Fruit fly (Drosophila melanogaster): Measurements from ENCODE around the gene Brd.

The Brd gene

dm6 chr3L:14956288-14957032 is 16.0 kb upstream of the Brd start (continued):
- TF ChIP-seq tio (GFP tag; optimal IDR thresholded peaks at IDR 0.05) (peak; percentile 24), Dfd (GFP tag; optimal IDR thresholded peaks at IDR 0.05) (no peak), wek (GFP tag; optimal IDR thresholded peaks at IDR 0.05) (peak; percentile 32), hb (GFP tag; IDR thresholded peaks at IDR 0.05; ENCODE audit: partially characterized antibody) (no peak), Max (GFP tag; optimal IDR thresholded peaks at IDR 0.05) (no peak), maf-S (GFP tag; optimal IDR thresholded peaks at IDR 0.05) (no peak), jumu (GFP tag; optimal IDR thresholded peaks at IDR 0.05) (no peak), sr (GFP tag; IDR thresholded peaks at IDR 0.05) (no peak), Xrp1 (GFP tag; IDR thresholded peaks at IDR 0.05) (peak; percentile 70), CG13287 (GFP tag; IDR thresholded peaks at IDR 0.05; ENCODE audit: partially characterized antibody) (no peak), ash1 (GFP tag; optimal IDR thresholded peaks at IDR 0.05) (no peak), unc-4 (GFP tag; IDR thresholded peaks at IDR 0.05; ENCODE audit: partially characterized antibody) (no peak), zfh2 (GFP tag; optimal IDR thresholded peaks at IDR 0.05) (no peak), schlank (tag; optimal IDR thresholded peaks at IDR 0.05) (no peak), CG12299 (tag; optimal IDR thresholded peaks at IDR 0.05) (no peak), Six4 (GFP tag; optimal IDR thresholded peaks at IDR 0.05) (no peak), CG11723 (GFP tag; optimal IDR thresholded peaks at IDR 0.05) (peak; percentile 39), BtbVII (GFP tag; optimal IDR thresholded peaks at IDR 0.05) (no peak), salm (tag; optimal IDR thresholded peaks at IDR 0.05) (no peak), PHDP (tag; optimal IDR thresholded peaks at IDR 0.05) (no peak), HHEX (GFP tag; optimal IDR thresholded peaks at IDR 0.05) (no peak), CHES-1-like (GFP tag; optimal IDR thresholded peaks at IDR 0.05) (peak; percentile 18), Spps (tag; optimal IDR thresholded peaks at IDR 0.05) (no peak), CG11093 (GFP tag; IDR thresholded peaks at IDR 0.05) (no peak), Med (GFP tag) (no peak), NfI (GFP tag; optimal IDR thresholded peaks at IDR 0.05) (no peak), Mes4 (GFP tag; optimal IDR thresholded peaks at IDR 0.05) (peak; percentile 6), Xbp1 (GFP tag; optimal IDR thresholded peaks at IDR 0.05) (no peak), tap (tag; optimal IDR thresholded peaks at IDR 0.05) (no peak), CG11398 (GFP tag; optimal IDR thresholded peaks at IDR 0.05) (peak; percentile 51), dpn (GFP tag; optimal IDR thresholded peaks at IDR 0.05) (peak in 1 of 2 experiments; percentile 20), HLH54F (GFP tag; optimal IDR thresholded peaks at IDR 0.05) (no peak), CG7987 (GFP tag; optimal IDR thresholded peaks at IDR 0.05) (no peak), CG15514 (GFP tag; optimal IDR thresholded peaks at IDR 0.05) (no peak), D (optimal IDR thresholded peaks at IDR 0.05) (peak; percentile 65), D (GFP tag; optimal IDR thresholded peaks at IDR 0.05) (peak; percentile 47), CG3995 (GFP tag; optimal IDR thresholded peaks at IDR 0.05) (no peak), mirr (GFP tag; optimal IDR thresholded peaks at IDR 0.05) (no peak), Nf-YA (GFP tag; IDR thresholded peaks at IDR 0.05) (no peak), CG4424 (GFP tag; optimal IDR thresholded peaks at IDR 0.05) (peak; percentile 29), CG8359 (GFP tag; optimal IDR thresholded peaks at IDR 0.05; ENCODE audit: borderline replicate concordance) (peak; percentile 38), tin (GFP tag; optimal IDR thresholded peaks at IDR 0.05) (no peak), CG6791 (GFP tag; IDR thresholded peaks at IDR 0.05; ENCODE audit: partially characterized antibody) (no peak), dysf (GFP tag; IDR thresholded peaks at IDR 0.05) (no peak), shn (GFP tag; optimal IDR thresholded peaks at IDR 0.05) (no peak), zf30C (GFP tag; optimal IDR thresholded peaks at IDR 0.05) (no peak), ap (GFP tag; IDR thresholded peaks at IDR 0.05) (no peak), Deaf1 (tag; optimal IDR thresholded peaks at IDR 0.05) (no peak), CG13296 (GFP tag; optimal IDR thresholded peaks at IDR 0.05) (no peak), CG8281 (tag; optimal IDR thresholded peaks at IDR 0.05) (no peak)
